Worm (Caenorhabditis elegans): ENCODE results near the gene Y71H2AM.29.

- TF ChIP-seq ceh-91 (GFP tag; IDR thresholded peaks at IDR 0.05) (no peak), egrh-3 (GFP tag; IDR thresholded peaks at IDR 0.05) (no peak), hlh-12 (tag; optimal IDR thresholded peaks at IDR 0.05) (no peak), ets-4 (GFP tag; optimal IDR thresholded peaks at IDR 0.05) (no peak), snpc-1.3 (tag; optimal IDR thresholded peaks at IDR 0.05; ENCODE audit: insufficient read depth) (no peak), snpc-4 (GFP tag; optimal IDR thresholded peaks at IDR 0.05) (no peak), snpc-4 (tag; optimal IDR thresholded peaks at IDR 0.05) (no peak), Y95B8A.8 (GFP tag; IDR thresholded peaks at IDR 0.05) (no peak), attf-3 (GFP tag; conservative IDR thresholded peaks at IDR 0.05) (no peak), ztf-25 (GFP tag; IDR thresholded peaks at IDR 0.05) (no peak), ztf-26 (tag; optimal IDR thresholded peaks at IDR 0.05) (no peak), chd-7 (tag; optimal IDR thresholded peaks at IDR 0.05) (no peak), F49E8.2 (tag; optimal IDR thresholded peaks at IDR 0.05; ENCODE audit: insufficient read depth) (no peak), tlf-1 (GFP tag; optimal IDR thresholded peaks at IDR 0.05) (no peak), Y79H2A.3 (GFP tag; conservative IDR thresholded peaks at IDR 0.05) (no peak)
These were observed 13.6 kb upstream of the Y71H2AM.29 start, which contains the start of gene pipp-4P for ce11 chrIII:2818980-2819379.
